Fruit fly (Drosophila melanogaster) whole organism, embryonic: ENCODE measurements around the gene scpr-C.

Source experiments
- Adf1 ChIP-seq: fragments of 200-800 bp; sonication (Bioruptor generic); IDR thresholded peaks from 2 replicates; pipeline ENCODE4 v1.3.6; 2022; ENCODE audit warnings: missing biosample characterization, missing genetic modification characterization
- Atf-2 ChIP-seq: fragments of 200-800 bp; sonication (Bioruptor generic); optimal IDR thresholded peaks from 2 replicates; lab custom pipeline; 2016; ENCODE audit warnings: missing biosample characterization, missing genetic modification characterization
- CG11093 ChIP-seq: fragments of 200-800 bp; sonication (Bioruptor generic); IDR thresholded peaks from 3 replicates; pipeline ENCODE4 v1.3.6; 2022; ENCODE audit warnings: missing biosample characterization, missing genetic modification characterization
- CG11560 ChIP-seq: fragments of 200-800 bp; sonication (Bioruptor generic); IDR thresholded peaks from 3 replicates; pipeline ENCODE4 v1.3.6; 2022; ENCODE audit warnings: missing biosample characterization, missing genetic modification characterization
- CG11695 ChIP-seq: fragments of 200-800 bp; sonication (Bioruptor generic); IDR thresholded peaks from 3 replicates; pipeline ENCODE4 v1.3.6; 2022; ENCODE audit warnings: missing biosample characterization, missing genetic modification characterization
- CG1233 ChIP-seq: fragments of 200-800 bp; sonication (Bioruptor generic); optimal IDR thresholded peaks from 4 replicates; lab custom pipeline; 2018; ENCODE audit warnings: missing biosample characterization, mild to moderate bottlenecking, missing genetic modification characterization
- CG16863 ChIP-seq: fragments of 200-800 bp; sonication (Bioruptor generic); optimal IDR thresholded peaks from 3 replicates; lab custom pipeline; 2016; ENCODE audit warnings: missing biosample characterization, missing genetic modification characterization
- CG1832 ChIP-seq: fragments of 200-800 bp; sonication (Bioruptor generic); optimal IDR thresholded peaks from 2 replicates; lab custom pipeline; 2017; ENCODE audit warnings: missing biosample characterization, mild to moderate bottlenecking, missing genetic modification characterization, inconsistent platforms
- CG2120 ChIP-seq: fragments of 200-800 bp; sonication (Bioruptor generic); optimal IDR thresholded peaks from 3 replicates; lab custom pipeline; 2016; ENCODE audit warnings: missing biosample characterization, missing genetic modification characterization
- CG2202 ChIP-seq: fragments of 200-800 bp; sonication (Bioruptor generic); optimal IDR thresholded peaks from 2 replicates; lab custom pipeline; 2018; ENCODE audit warnings: missing biosample characterization, mild to moderate bottlenecking, missing genetic modification characterization
- CG3407 ChIP-seq: fragments of 200-800 bp; sonication (Bioruptor generic); optimal IDR thresholded peaks from 2 replicates; lab custom pipeline; 2018; ENCODE audit warnings: missing biosample characterization, mild to moderate bottlenecking, missing genetic modification characterization
- CG4854 ChIP-seq: fragments of 200-800 bp; sonication (Bioruptor generic); optimal IDR thresholded peaks from 2 replicates; lab custom pipeline; 2016; ENCODE audit warnings: missing biosample characterization, missing genetic modification characterization, inconsistent platforms
- CG7556 ChIP-seq: fragments of 200-800 bp; sonication (Bioruptor generic); optimal IDR thresholded peaks from 2 replicates; lab custom pipeline; 2017; ENCODE audit warnings: missing biosample characterization, mild to moderate bottlenecking, missing genetic modification characterization
- CG8359 ChIP-seq: fragments of 200-800 bp; sonication (Bioruptor generic); optimal IDR thresholded peaks from 2 replicates; lab custom pipeline; 2017; ENCODE audit warnings: missing biosample characterization, mild to moderate bottlenecking, missing genetic modification characterization, borderline replicate concordance
- CG8944 ChIP-seq: fragments of 200-800 bp; sonication (Bioruptor generic); optimal IDR thresholded peaks from 3 replicates; lab custom pipeline; 2016; ENCODE audit warnings: missing biosample characterization, missing genetic modification characterization
- CG9437 ChIP-seq: fragments of 200-800 bp; sonication (Bioruptor generic); optimal IDR thresholded peaks from 2 replicates; lab custom pipeline; 2018; ENCODE audit warnings: missing biosample characterization, mild to moderate bottlenecking, missing genetic modification characterization
- Dll ChIP-seq: fragments of 200-800 bp; sonication (Bioruptor generic); IDR thresholded peaks from 4 replicates; pipeline ENCODE4 v1.3.6; 2022; ENCODE audit warnings: missing biosample characterization, missing genetic modification characterization; ENCODE audit not compliant: partially characterized antibody
- ERR ChIP-seq: fragments of 200-800 bp; sonication (Bioruptor generic); optimal IDR thresholded peaks from 2 replicates; lab custom pipeline; 2016; ENCODE audit warnings: missing biosample characterization, missing genetic modification characterization
- Hand ChIP-seq: fragments of 200-800 bp; sonication (Bioruptor generic); optimal IDR thresholded peaks from 2 replicates; lab custom pipeline; 2017; ENCODE audit warnings: mild to moderate bottlenecking, missing biosample characterization, missing genetic modification reagents, missing genetic modification characterization
- Lim3 ChIP-seq: fragments of 200-800 bp; sonication (Bioruptor generic); IDR thresholded peaks from 2 replicates; pipeline ENCODE4 v1.3.6; 2022; ENCODE audit warnings: missing biosample characterization, missing genetic modification characterization
- Med ChIP-seq: fragments of 200-800 bp; sonication (Bioruptor generic); peaks from one replicate; lab custom pipeline; 2016; ENCODE audit warnings: missing biosample characterization, missing genetic modification characterization, mild to moderate bottlenecking, inconsistent platforms, moderate library complexity
- Sry-β ChIP-seq: fragments of 200-800 bp; sonication (Bioruptor generic); optimal IDR thresholded peaks from 2 replicates; lab custom pipeline; 2018; ENCODE audit warnings: missing biosample characterization, mild to moderate bottlenecking, missing genetic modification characterization, moderate library complexity
- Ssrp ChIP-seq: fragments of 200-800 bp; sonication (Bioruptor generic); optimal IDR thresholded peaks from 2 replicates; lab custom pipeline; 2018; ENCODE audit warnings: missing biosample characterization, mild to moderate bottlenecking, missing genetic modification characterization, moderate library complexity
- ara ChIP-seq: fragments of 200-800 bp; sonication (Bioruptor generic); IDR thresholded peaks from 2 replicates; pipeline ENCODE4 v1.3.6; 2022; ENCODE audit warnings: missing biosample characterization, missing genetic modification characterization
- bab2 ChIP-seq: fragments of 200-800 bp; sonication (Bioruptor generic); optimal IDR thresholded peaks from 2 replicates; lab custom pipeline; 2016; ENCODE audit warnings: missing biosample characterization, missing genetic modification characterization
- bigmax ChIP-seq: fragments of 200-800 bp; sonication (Bioruptor generic); optimal IDR thresholded peaks from 2 replicates; lab custom pipeline; 2018; ENCODE audit warnings: missing biosample characterization, mild to moderate bottlenecking, missing genetic modification characterization
- chinmo ChIP-seq: fragments of 200-800 bp; sonication (Bioruptor generic); IDR thresholded peaks from 4 replicates; pipeline ENCODE4 v1.3.6; 2022; ENCODE audit warnings: missing biosample characterization, missing genetic modification characterization; ENCODE audit not compliant: partially characterized antibody
- ci ChIP-seq: fragments of 200-800 bp; sonication (Bioruptor generic); IDR thresholded peaks from 3 replicates; pipeline ENCODE4 v1.3.6; 2022; ENCODE audit warnings: missing biosample characterization, missing genetic modification characterization
- ewg ChIP-seq: fragments of 200-800 bp; sonication (Bioruptor generic); optimal IDR thresholded peaks from 3 replicates; lab custom pipeline; 2017; ENCODE audit warnings: mild to moderate bottlenecking, missing biosample characterization, missing genetic modification reagents, missing genetic modification characterization
- eyg ChIP-seq: fragments of 200-800 bp; sonication (Bioruptor generic); optimal IDR thresholded peaks from 3 replicates; lab custom pipeline; 2016; ENCODE audit warnings: missing biosample characterization, missing genetic modification characterization
- ftz-f1 ChIP-seq: fragments of 200-800 bp; sonication (Bioruptor generic); optimal IDR thresholded peaks from 2 replicates; lab custom pipeline; 2016; ENCODE audit warnings: missing biosample characterization, missing genetic modification characterization
- gsb ChIP-seq: fragments of 200-800 bp; sonication (Bioruptor generic); IDR thresholded peaks from 2 replicates; pipeline ENCODE4 v1.3.6; 2022; ENCODE audit warnings: missing biosample characterization, missing genetic modification characterization
- ham ChIP-seq: fragments of 200-800 bp; sonication (Bioruptor generic); IDR thresholded peaks from 2 replicates; pipeline ENCODE4 v1.3.6; 2022; ENCODE audit warnings: missing biosample characterization, missing genetic modification characterization
- her ChIP-seq: fragments of 200-800 bp; sonication (Bioruptor generic); optimal IDR thresholded peaks from 2 replicates; lab custom pipeline; 2016; ENCODE audit warnings: missing biosample characterization, missing genetic modification characterization
- lbe ChIP-seq: fragments of 200-800 bp; sonication (Bioruptor generic); optimal IDR thresholded peaks from 2 replicates; lab custom pipeline; 2016; ENCODE audit warnings: missing biosample characterization, mild to moderate bottlenecking, missing genetic modification characterization
- lola ChIP-seq, 3 experiments: fragments of >200 bp in 2 of 3; fragments of 200-800 bp in 1 of 3; sonication (Bioruptor generic) in 1 of 3; optimal IDR thresholded peaks; 2 replicates each; lab custom pipeline; 2017 to 2019; ENCODE audit warnings: missing biosample characterization in 3 of 3, missing genetic modification characterization in 3 of 3, mild to moderate bottlenecking in 1 of 3, moderate library complexity in 1 of 3
- mirr ChIP-seq: fragments of 200-800 bp; sonication (Bioruptor generic); optimal IDR thresholded peaks from 3 replicates; lab custom pipeline; 2018; ENCODE audit warnings: missing biosample characterization, mild to moderate bottlenecking, missing genetic modification characterization
- nau ChIP-seq: fragments of 200-800 bp; sonication (Bioruptor generic); optimal IDR thresholded peaks from 3 replicates; lab custom pipeline; 2017; ENCODE audit warnings: missing biosample characterization, mild to moderate bottlenecking, missing genetic modification characterization, missing genetic modification reagents
- nerfin-2 ChIP-seq: fragments of 200-800 bp; sonication (Bioruptor generic); IDR thresholded peaks from 2 replicates; pipeline ENCODE4 v1.3.6; 2022; ENCODE audit warnings: missing biosample characterization, missing genetic modification characterization; ENCODE audit not compliant: partially characterized antibody
- odd ChIP-seq: fragments of 200-800 bp; sonication (Bioruptor generic); optimal IDR thresholded peaks from 2 replicates; lab custom pipeline; 2017; ENCODE audit warnings: missing biosample characterization, mild to moderate bottlenecking, missing genetic modification characterization
- pzg ChIP-seq: fragments of 200-800 bp; sonication (Bioruptor generic); optimal IDR thresholded peaks from 3 replicates; lab custom pipeline; 2018; ENCODE audit warnings: missing biosample characterization, mild to moderate bottlenecking, missing genetic modification characterization, moderate library complexity
- repo ChIP-seq: fragments of 200-800 bp; sonication (Bioruptor generic); optimal IDR thresholded peaks from 2 replicates; lab custom pipeline; 2016; ENCODE audit warnings: missing biosample characterization, missing genetic modification characterization
- rib ChIP-seq: fragments of 200-800 bp; sonication (Bioruptor generic); IDR thresholded peaks from 2 replicates; pipeline ENCODE4 v1.3.6; 2022; ENCODE audit warnings: missing biosample characterization, missing genetic modification characterization
- row ChIP-seq: fragments of 200-800 bp; sonication (Bioruptor generic); IDR thresholded peaks from 3 replicates; pipeline ENCODE4 v1.3.6; 2022; ENCODE audit warnings: missing biosample characterization, missing genetic modification characterization
- shn ChIP-seq: fragments of 200-800 bp; sonication (Bioruptor generic); optimal IDR thresholded peaks from 3 replicates; lab custom pipeline; 2016; ENCODE audit warnings: missing biosample characterization, missing genetic modification characterization
- sisA ChIP-seq: fragments of 200-800 bp; sonication (Bioruptor generic); IDR thresholded peaks from 2 replicates; pipeline ENCODE4 v1.3.6; 2022; ENCODE audit warnings: missing biosample characterization, missing genetic modification characterization
- slp2 ChIP-seq: fragments of 200-800 bp; sonication (Bioruptor generic); optimal IDR thresholded peaks from 2 replicates; lab custom pipeline; 2016; ENCODE audit warnings: missing biosample characterization, missing genetic modification characterization
- sr ChIP-seq: fragments of 200-800 bp; sonication (Bioruptor generic); IDR thresholded peaks from 3 replicates; pipeline ENCODE4 v1.3.6; 2022; ENCODE audit warnings: missing biosample characterization, missing genetic modification characterization
- wek ChIP-seq: fragments of 200-800 bp; sonication (Bioruptor generic); optimal IDR thresholded peaks from 3 replicates; lab custom pipeline; 2018; ENCODE audit warnings: missing biosample characterization, mild to moderate bottlenecking, missing genetic modification characterization, moderate library complexity

Gene scpr-C

DNA sequence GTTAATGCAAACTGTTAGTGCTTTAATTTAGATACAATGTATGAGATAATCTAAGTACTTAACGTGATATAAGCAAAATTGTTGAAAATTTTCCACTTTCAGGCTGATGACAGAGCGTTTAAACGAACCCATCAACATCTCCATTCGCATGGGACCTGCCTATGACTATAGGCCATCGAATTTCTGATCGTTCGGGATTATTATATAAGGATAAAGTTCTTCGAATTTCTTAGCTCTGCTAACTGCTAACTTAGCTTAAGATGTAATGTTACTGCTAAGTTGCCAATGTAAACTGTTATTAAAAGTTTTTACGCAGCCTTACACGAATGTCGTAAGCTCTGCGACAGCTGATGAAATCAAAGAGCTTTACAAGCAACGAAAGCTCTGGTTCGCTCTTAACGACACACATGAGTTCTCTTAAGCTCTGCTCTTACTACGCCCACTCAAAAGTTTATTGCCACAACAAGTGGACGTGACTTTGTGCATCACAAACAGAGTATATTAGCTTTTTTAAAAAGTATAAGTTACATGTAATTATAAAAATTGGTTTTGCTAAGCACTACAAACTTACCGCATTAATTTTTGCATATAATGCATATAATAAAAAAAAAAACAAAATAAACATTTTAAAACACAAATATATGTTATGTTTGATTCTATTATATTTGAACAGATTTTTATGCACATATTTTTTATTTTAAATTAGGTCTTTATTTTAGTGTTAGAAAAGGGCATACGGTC, 28.5 kb upstream of the scpr-C start (continued):
- peak; percentile 98 for TF ChIP-seq rib
- peak; percentile 49 for TF ChIP-seq bigmax (GFP tag; lab: Kevin White, UChicago)
- peak; percentile 97 for TF ChIP-seq ewg (GFP tag; lab: Kevin White, UChicago)
- TF ChIP-seq CG16863 (GFP tag; lab: Kevin White, UChicago) = peak; percentile 88
- peak; percentile 99 for TF ChIP-seq CG1233 (GFP tag; lab: Kevin White, UChicago)
- TF ChIP-seq Hand (GFP tag; lab: Kevin White, UChicago) = peak; percentile 97
- TF ChIP-seq Atf-2 (GFP tag; lab: Kevin White, UChicago) = peak; percentile 74
- peak; percentile 4 for TF ChIP-seq pzg (GFP tag; lab: Kevin White, UChicago)
- peak; percentile 65 for TF ChIP-seq repo (GFP tag; lab: Kevin White, UChicago)
- TF ChIP-seq CG1832 (GFP tag; lab: Kevin White, UChicago) = no peak
- TF ChIP-seq nau (GFP tag; lab: Kevin White, UChicago) = peak; percentile 97
- peak; percentile 39 for TF ChIP-seq ERR
- TF ChIP-seq CG11560 (tag; lab: Robert Waterston, UW) = peak; percentile 93
- peak; percentile 96 for TF ChIP-seq ara (GFP tag; lab: Robert Waterston, UW)
- peak; percentile 96 for TF ChIP-seq ci
- peak; percentile 98 for TF ChIP-seq CG2120 (GFP tag; lab: Kevin White, UChicago)
- peak; percentile 18 for TF ChIP-seq her (GFP tag; lab: Kevin White, UChicago)
- peak; percentile 100 for TF ChIP-seq CG7556 (GFP tag; lab: Kevin White, UChicago)
- TF ChIP-seq lbe (GFP tag; lab: Kevin White, UChicago) = peak; percentile 85
- TF ChIP-seq chinmo = peak; percentile 78; the same call in 2 of the 4 replicates
- peak; percentile 96 for TF ChIP-seq CG3407 (GFP tag; lab: Kevin White, UChicago)
- peak; percentile 85 for TF ChIP-seq CG4854 (GFP tag; lab: Kevin White, UChicago)
- TF ChIP-seq gsb (GFP tag; lab: Robert Waterston, UW) = peak; percentile 96
- TF ChIP-seq sisA (GFP tag; lab: Robert Waterston, UW) = peak; percentile 99
- peak; percentile 99 for TF ChIP-seq row (GFP tag; lab: Robert Waterston, UW)
- peak; percentile 95 for TF ChIP-seq slp2
- peak; percentile 98 for TF ChIP-seq Med (GFP tag; lab: Kevin White, UChicago)
- peak; percentile 88 for TF ChIP-seq Adf1 (GFP tag; lab: Robert Waterston, UW)
- TF ChIP-seq Sry-β = peak; percentile 64
- TF ChIP-seq mirr = peak; percentile 68
- TF ChIP-seq Dll (GFP tag; lab: Robert Waterston, UW) = no peak
- TF ChIP-seq CG8359 (GFP tag; lab: Kevin White, UChicago) = peak; percentile 93
- peak; percentile 57 for TF ChIP-seq wek
- TF ChIP-seq shn (GFP tag; lab: Kevin White, UChicago) = peak; percentile 82
- TF ChIP-seq bab2 (GFP tag; lab: Kevin White, UChicago) = peak; percentile 98
- peak; percentile 99 for TF ChIP-seq CG11695 (GFP tag; lab: Robert Waterston, UW)
- TF ChIP-seq CG9437 = peak; percentile 97
- TF ChIP-seq Ssrp = peak; percentile 100
- TF ChIP-seq odd = peak; percentile 98
- TF ChIP-seq Lim3 (GFP tag; lab: Robert Waterston, UW) = peak; percentile 96
- TF ChIP-seq ham (GFP tag; lab: Robert Waterston, UW) = peak; percentile 91
- peak; percentile 78 for TF ChIP-seq CG8944 (GFP tag; lab: Kevin White, UChicago)
- peak; percentile 46 for TF ChIP-seq ftz-f1
- TF ChIP-seq nerfin-2 (GFP tag; lab: Robert Waterston, UW) = no peak
- TF ChIP-seq sr (GFP tag; lab: Robert Waterston, UW) = peak; percentile 94
- peak in 1 of 3 experiments; percentile 97 for TF ChIP-seq lola (GFP tag; optimal IDR thresholded peaks at IDR 0.05; lab: Kevin White, UChicago)
- TF ChIP-seq eyg = no peak
- TF ChIP-seq CG2202 = peak; percentile 92
- peak; percentile 98 for TF ChIP-seq CG11093
